Worm (Caenorhabditis elegans): Measurements from ENCODE around the gene C36A4.11.

C36A4.11 gene

ce11 chrIII:3862918-3863385, 22.6 kb downstream of the C36A4.11 start, which contains the start of gene brc-1 (continued):
- TF ChIP-seq dmd-6 (GFP tag; IDR thresholded peaks at IDR 0.05) (peak; percentile 80), lsy-2 (tag; optimal IDR thresholded peaks at IDR 0.05) (peak; percentile 82 to 96), R02D3.7 (tag; optimal IDR thresholded peaks at IDR 0.05) (no peak), vab-7 (GFP tag; IDR thresholded peaks at IDR 0.05) (peak; percentile 61; the same call in 1 of the 2 replicates), pha-4 (GFP tag; IDR thresholded peaks at IDR 0.05) (peak; percentile 69), pha-4 (tag; optimal IDR thresholded peaks at IDR 0.05) (no peak), ZK337.2 (GFP tag; IDR thresholded peaks at IDR 0.05) (no peak), madf-9 (GFP tag; conservative IDR thresholded peaks at IDR 0.05) (peak; percentile 63; the same call in 1 of the 2 replicates), ceh-44 (GFP tag; IDR thresholded peaks at IDR 0.05) (0 out of 2 replicates have a peak, but pooled peaks have one; percentile 28), unc-62 (GFP tag; optimal IDR thresholded peaks at IDR 0.05 in 1 of 2) (no peak), unc-62 (tag; optimal IDR thresholded peaks at IDR 0.05) (no peak), nhr-11 (tag; optimal IDR thresholded peaks at IDR 0.05) (peak; percentile 81), skn-1 (tag; optimal IDR thresholded peaks at IDR 0.05) (no peak), zag-1 (tag; optimal IDR thresholded peaks at IDR 0.05) (no peak), lin-1 (GFP tag; IDR thresholded peaks at IDR 0.05) (peak; percentile 55; the same call in 1 of the 2 replicates), daf-19 (GFP tag; conservative IDR thresholded peaks at IDR 0.05) (no peak), mes-2 (tag; optimal IDR thresholded peaks at IDR 0.05; ENCODE audit: poor library complexity, severe bottlenecking) (peak; percentile 87), nhr-10 (tag; optimal IDR thresholded peaks at IDR 0.05) (no peak), attf-4 (tag; optimal IDR thresholded peaks at IDR 0.05) (no peak), ZK546.5 (tag; optimal IDR thresholded peaks at IDR 0.05) (no peak), duxl-1 (tag; optimal IDR thresholded peaks at IDR 0.05; ENCODE audit: poor library complexity) (peak; percentile 56), nhr-28 (tag; optimal IDR thresholded peaks at IDR 0.05) (peak; percentile 77), jun-1 (tag; optimal IDR thresholded peaks at IDR 0.05) (peak; percentile 29), hmg-1.1 (GFP tag; IDR thresholded peaks at IDR 0.05) (peak; percentile 85), ceh-20 (GFP tag; IDR thresholded peaks at IDR 0.05) (peak; percentile 83), dve-1 (tag; optimal IDR thresholded peaks at IDR 0.05; ENCODE audit: insufficient read depth) (peak; percentile 83), lin-15B (tag; optimal IDR thresholded peaks at IDR 0.05) (peak; percentile 66), snpc-1.2 (GFP tag; IDR thresholded peaks at IDR 0.05) (no peak), Y105C5A.15 (GFP tag; IDR thresholded peaks at IDR 0.05) (no peak), nhr-111 (GFP tag; optimal IDR thresholded peaks at IDR 0.05) (no peak), cey-2 (tag; optimal IDR thresholded peaks at IDR 0.05; ENCODE audit: borderline replicate concordance, insufficient read depth) (no peak), hlh-11 (tag; optimal IDR thresholded peaks at IDR 0.05) (peak; percentile 92), php-3 (GFP tag; IDR thresholded peaks at IDR 0.05) (no peak), unc-39 (tag; optimal IDR thresholded peaks at IDR 0.05) (no peak), zip-11 (GFP tag; IDR thresholded peaks at IDR 0.05) (no peak), daf-12 (tag; optimal IDR thresholded peaks at IDR 0.05) (no peak), nhr-237 (tag; optimal IDR thresholded peaks at IDR 0.05) (peak; percentile 53), ceh-82 (tag; optimal IDR thresholded peaks at IDR 0.05) (no peak), egl-27 (tag; optimal IDR thresholded peaks at IDR 0.05) (no peak), T20F7.1 (GFP tag; optimal IDR thresholded peaks at IDR 0.05) (peak; percentile 73), dmd-8 (GFP tag; IDR thresholded peaks at IDR 0.05) (no peak; the same call in 1 of the 2 replicates), mxl-2 (GFP tag; conservative IDR thresholded peaks at IDR 0.05) (no peak), rbr-2 (tag; optimal IDR thresholded peaks at IDR 0.05) (peak; percentile 89), zfp-2 (tag; optimal IDR thresholded peaks at IDR 0.05) (peak; percentile 26), ama-1 (optimal IDR thresholded peaks at IDR 0.05) (peak; percentile 99), sdz-12 (GFP tag; optimal IDR thresholded peaks at IDR 0.05) (no peak), F49E8.2 (tag; optimal IDR thresholded peaks at IDR 0.05; ENCODE audit: borderline replicate concordance) (no peak), zfp-3 (GFP tag; conservative IDR thresholded peaks at IDR 0.05) (peak; percentile 35; the same call in 1 of the 2 replicates), T26A8.4 (GFP tag; IDR thresholded peaks at IDR 0.05) (peak; percentile 72), nhr-48 (tag; optimal IDR thresholded peaks at IDR 0.05) (peak; percentile 62), nhr-77 (tag; optimal IDR thresholded peaks at IDR 0.05) (peak; percentile 86), zip-2 (tag; optimal IDR thresholded peaks at IDR 0.05) (no peak)

Measured in whole organism, L4 larva.